Fruit fly (Drosophila melanogaster) whole organism, embryonic: Measurements from ENCODE around the gene Sulf1.
A peak's percentile ranks its signal among the peaks of the same experiment; 100 is the strongest.

Source experiments
- Aef1 ChIP-seq: fragments of 200-800 bp; sonication (Bioruptor generic); IDR thresholded peaks from 3 replicates; pipeline ENCODE4 v1.3.6; 2022; ENCODE audit warnings: missing biosample characterization, missing genetic modification characterization
- BEAF-32 ChIP-seq: fragments of 200-800 bp; sonication (Bioruptor generic); optimal IDR thresholded peaks from 3 replicates; lab custom pipeline; 2017; ENCODE audit warnings: missing biosample characterization, missing genetic modification characterization, mild to moderate bottlenecking, moderate library complexity, missing genetic modification reagents
- BtbVII ChIP-seq: fragments of 200-800 bp; sonication (Bioruptor generic); optimal IDR thresholded peaks from 3 replicates; lab custom pipeline; 2017; ENCODE audit warnings: missing biosample characterization, mild to moderate bottlenecking, missing genetic modification characterization
- C15 ChIP-seq: fragments of 200-800 bp; sonication (Bioruptor generic); IDR thresholded peaks from 3 replicates; pipeline ENCODE4 v1.3.6; 2022; ENCODE audit warnings: missing biosample characterization, missing genetic modification characterization
- CG10147 ChIP-seq: fragments of 200-800 bp; sonication (Bioruptor generic); optimal IDR thresholded peaks from 2 replicates; lab custom pipeline; 2019; ENCODE audit warnings: missing biosample characterization, mild to moderate bottlenecking, missing genetic modification characterization, moderate library complexity
- CG12219 ChIP-seq: fragments of 200-800 bp; sonication (Bioruptor generic); optimal IDR thresholded peaks from 3 replicates; lab custom pipeline; 2018; ENCODE audit warnings: missing biosample characterization, mild to moderate bottlenecking, missing genetic modification characterization
- CG1233 ChIP-seq: fragments of 200-800 bp; sonication (Bioruptor generic); optimal IDR thresholded peaks from 4 replicates; lab custom pipeline; 2018; ENCODE audit warnings: missing biosample characterization, mild to moderate bottlenecking, missing genetic modification characterization
- CG13296 ChIP-seq: fragments of 200-800 bp; sonication (Bioruptor generic); optimal IDR thresholded peaks from 3 replicates; lab custom pipeline; 2018; ENCODE audit warnings: missing biosample characterization, mild to moderate bottlenecking, missing genetic modification characterization
- CG13894 ChIP-seq: fragments of 200-800 bp; sonication (Bioruptor generic); optimal IDR thresholded peaks from 3 replicates; lab custom pipeline; 2018; ENCODE audit warnings: missing biosample characterization, mild to moderate bottlenecking, missing genetic modification characterization, moderate library complexity
- CG14667 ChIP-seq: fragments of 200-800 bp; sonication (Bioruptor generic); IDR thresholded peaks from 2 replicates; pipeline ENCODE4 v1.3.6; 2022; ENCODE audit warnings: missing biosample characterization, missing genetic modification characterization
- CG15479 ChIP-seq: fragments of 200-800 bp; sonication (Bioruptor generic); optimal IDR thresholded peaks from 3 replicates; lab custom pipeline; 2019; ENCODE audit warnings: missing biosample characterization, mild to moderate bottlenecking, missing genetic modification characterization, moderate library complexity
- CG15696 ChIP-seq: fragments of 200-800 bp; sonication (Bioruptor generic); optimal IDR thresholded peaks from 2 replicates; lab custom pipeline; 2019; ENCODE audit warnings: missing biosample characterization, mild to moderate bottlenecking, missing genetic modification characterization, moderate library complexity
- CG1647 ChIP-seq: fragments of 200-800 bp; sonication (Bioruptor generic); optimal IDR thresholded peaks from 3 replicates; lab custom pipeline; 2016; ENCODE audit warnings: missing biosample characterization, missing genetic modification characterization
- CG16813 ChIP-seq: fragments of 200-800 bp; sonication (Bioruptor generic); IDR thresholded peaks from 3 replicates; pipeline ENCODE4 v1.3.6; 2022; ENCODE audit warnings: missing biosample characterization, missing genetic modification characterization; ENCODE audit not compliant: partially characterized antibody
- CG17361 ChIP-seq: fragments of 200-800 bp; sonication (Bioruptor generic); IDR thresholded peaks from 3 replicates; pipeline ENCODE4 v1.3.6; 2022; ENCODE audit warnings: missing biosample characterization, missing genetic modification characterization
- CG2199 ChIP-seq: fragments of 200-800 bp; sonication (Bioruptor generic); IDR thresholded peaks from 3 replicates; pipeline ENCODE4 v1.3.6; 2022; ENCODE audit warnings: missing biosample characterization, missing genetic modification characterization
- CG2202 ChIP-seq: fragments of 200-800 bp; sonication (Bioruptor generic); optimal IDR thresholded peaks from 2 replicates; lab custom pipeline; 2018; ENCODE audit warnings: missing biosample characterization, mild to moderate bottlenecking, missing genetic modification characterization
- CG3065 ChIP-seq: fragments of 200-800 bp; sonication (Bioruptor generic); optimal IDR thresholded peaks from 2 replicates; lab custom pipeline; 2016; ENCODE audit warnings: missing biosample characterization, missing genetic modification characterization
- CG31388 ChIP-seq: fragments of 200-800 bp; sonication (Bioruptor generic); optimal IDR thresholded peaks from 2 replicates; lab custom pipeline; 2016; ENCODE audit warnings: missing biosample characterization, missing genetic modification characterization
- CG3163 ChIP-seq: fragments of 200-800 bp; sonication (Bioruptor generic); optimal IDR thresholded peaks from 3 replicates; lab custom pipeline; 2016; ENCODE audit warnings: missing biosample characterization, missing genetic modification characterization
- CG3847 ChIP-seq: fragments of 200-800 bp; sonication (Bioruptor generic); IDR thresholded peaks from 2 replicates; pipeline ENCODE4 v1.3.6; 2022; ENCODE audit warnings: missing biosample characterization, missing genetic modification characterization
- CG4282 ChIP-seq: fragments of 200-800 bp; sonication (Bioruptor generic); optimal IDR thresholded peaks from 2 replicates; lab custom pipeline; 2016; ENCODE audit warnings: missing biosample characterization, missing genetic modification characterization
- CG5180 ChIP-seq: fragments of 200-800 bp; sonication (Bioruptor generic); optimal IDR thresholded peaks from 3 replicates; lab custom pipeline; 2017; ENCODE audit warnings: missing biosample characterization, missing genetic modification characterization, mild to moderate bottlenecking, moderate library complexity, missing genetic modification reagents
- CG7372 ChIP-seq: fragments of 200-800 bp; sonication (Bioruptor generic); IDR thresholded peaks from 2 replicates; pipeline ENCODE4 v1.3.6; 2022; ENCODE audit warnings: missing biosample characterization, missing genetic modification characterization
- CG7963 ChIP-seq: fragments of 200-800 bp; sonication (Bioruptor generic); IDR thresholded peaks from 3 replicates; pipeline ENCODE4 v1.3.6; 2022; ENCODE audit warnings: missing biosample characterization, missing genetic modification characterization; ENCODE audit not compliant: partially characterized antibody
- CG8924 ChIP-seq: fragments of 200-800 bp; optimal IDR thresholded peaks from 3 replicates; lab custom pipeline; 2019; ENCODE audit warnings: missing biosample characterization, mild to moderate bottlenecking, missing genetic modification characterization, moderate library complexity
- D19A ChIP-seq: fragments of 200-800 bp; optimal IDR thresholded peaks from 3 replicates; lab custom pipeline; 2019; ENCODE audit warnings: missing biosample characterization, mild to moderate bottlenecking, missing genetic modification characterization, moderate library complexity
- Doc3 ChIP-seq: fragments of 200-800 bp; sonication (Bioruptor generic); IDR thresholded peaks from 3 replicates; pipeline ENCODE4 v1.3.6; 2022; ENCODE audit warnings: missing biosample characterization, missing genetic modification characterization; ENCODE audit not compliant: partially characterized antibody
- HLH4C ChIP-seq: fragments of 200-800 bp; sonication (Bioruptor generic); IDR thresholded peaks from 3 replicates; pipeline ENCODE4 v1.3.6; 2022; ENCODE audit warnings: missing biosample characterization, missing genetic modification characterization; ENCODE audit not compliant: partially characterized antibody
- NC2α ChIP-seq: fragments of 200-800 bp; sonication (Bioruptor generic); optimal IDR thresholded peaks from 2 replicates; lab custom pipeline; 2016; ENCODE audit warnings: missing biosample characterization, missing genetic modification characterization
- Nf-YC ChIP-seq: fragments of 200-800 bp; optimal IDR thresholded peaks from 3 replicates; lab custom pipeline; 2019; ENCODE audit warnings: missing biosample characterization, mild to moderate bottlenecking, missing genetic modification characterization, moderate library complexity
- TFAM ChIP-seq: fragments of 200-800 bp; sonication (Bioruptor generic); optimal IDR thresholded peaks from 2 replicates; lab custom pipeline; 2017; ENCODE audit warnings: missing biosample characterization, missing genetic modification characterization, inconsistent platforms
- ac ChIP-seq: fragments of 200-800 bp; sonication (Bioruptor generic); optimal IDR thresholded peaks from 3 replicates; lab custom pipeline; 2017; ENCODE audit warnings: missing biosample characterization, mild to moderate bottlenecking, missing genetic modification characterization
- ato ChIP-seq: fragments of 200-800 bp; sonication (Bioruptor generic); IDR thresholded peaks from 2 replicates; pipeline ENCODE4 v1.3.6; 2022; ENCODE audit warnings: missing biosample characterization, missing genetic modification characterization; ENCODE audit not compliant: partially characterized antibody
- bsh ChIP-seq, 2 experiments: fragments of 200-800 bp; sonication (Bioruptor generic); optimal IDR thresholded peaks; 2 replicates each; lab custom pipeline; 2017 to 2018; ENCODE audit warnings: mild to moderate bottlenecking in 2 of 2, missing biosample characterization in 2 of 2, missing genetic modification characterization in 2 of 2, moderate library complexity in 1 of 2
- chm ChIP-seq: fragments of 200-800 bp; sonication (Bioruptor generic); IDR thresholded peaks from 2 replicates; pipeline ENCODE4 v1.3.6; 2022; ENCODE audit warnings: missing biosample characterization, missing genetic modification characterization
- ci ChIP-seq: fragments of 200-800 bp; sonication (Bioruptor generic); IDR thresholded peaks from 3 replicates; pipeline ENCODE4 v1.3.6; 2022; ENCODE audit warnings: missing biosample characterization, missing genetic modification characterization
- dysf ChIP-seq: fragments of 200-800 bp; sonication (Bioruptor generic); IDR thresholded peaks from 3 replicates; pipeline ENCODE4 v1.3.6; 2022; ENCODE audit warnings: missing biosample characterization, missing genetic modification characterization
- exex ChIP-seq: fragments of 200-800 bp; sonication (Bioruptor generic); optimal IDR thresholded peaks from 4 replicates; lab custom pipeline; 2018; ENCODE audit warnings: missing biosample characterization, mild to moderate bottlenecking, missing genetic modification characterization, moderate library complexity
- gcm2 ChIP-seq: fragments of 200-800 bp; sonication (Bioruptor generic); optimal IDR thresholded peaks from 2 replicates; lab custom pipeline; 2016; ENCODE audit warnings: missing biosample characterization, missing genetic modification characterization
- grn ChIP-seq: fragments of 200-800 bp; sonication (Bioruptor generic); optimal IDR thresholded peaks from 3 replicates; lab custom pipeline; 2017; ENCODE audit warnings: missing biosample characterization, missing genetic modification characterization
- hb ChIP-seq: fragments of 200-800 bp; sonication (Bioruptor generic); IDR thresholded peaks from 3 replicates; pipeline ENCODE4 v1.3.6; 2022; ENCODE audit warnings: missing biosample characterization, missing genetic modification characterization; ENCODE audit not compliant: partially characterized antibody
- insv ChIP-seq, 2 experiments: fragments of 200-800 bp; sonication (Bioruptor generic); optimal IDR thresholded peaks; 3 replicates each; lab custom pipeline; 2016 to 2018; ENCODE audit warnings: missing biosample characterization in 2 of 2, missing genetic modification characterization in 2 of 2
- org-1 ChIP-seq: fragments of 200-800 bp; sonication (Bioruptor generic); optimal IDR thresholded peaks from 2 replicates; lab custom pipeline; 2017; ENCODE audit warnings: missing biosample characterization, missing genetic modification characterization
- row ChIP-seq: fragments of 200-800 bp; sonication (Bioruptor generic); IDR thresholded peaks from 3 replicates; pipeline ENCODE4 v1.3.6; 2022; ENCODE audit warnings: missing biosample characterization, missing genetic modification characterization
- sc ChIP-seq, 3 experiments: fragments of >200 bp in 2 of 3; fragments of 200-800 bp in 1 of 3; sonication (Bioruptor generic) in 1 of 3; optimal IDR thresholded peaks; 2 replicates in 2 of 3; 3 replicates in 1 of 3; lab custom pipeline; 2017; ENCODE audit warnings: mild to moderate bottlenecking in 1 of 3, missing biosample characterization in 1 of 3, missing genetic modification characterization in 1 of 3, missing genetic modification reagents in 1 of 3
- sr ChIP-seq: fragments of 200-800 bp; sonication (Bioruptor generic); IDR thresholded peaks from 3 replicates; pipeline ENCODE4 v1.3.6; 2022; ENCODE audit warnings: missing biosample characterization, missing genetic modification characterization
- ssp ChIP-seq: fragments of 200-800 bp; sonication (Bioruptor generic); IDR thresholded peaks from 2 replicates; pipeline ENCODE4 v1.3.6; 2022; ENCODE audit warnings: missing biosample characterization, missing genetic modification characterization
- wdn ChIP-seq: fragments of 200-800 bp; sonication (Bioruptor generic); IDR thresholded peaks from 2 replicates; pipeline ENCODE4 v1.3.6; 2022; ENCODE audit warnings: missing biosample characterization, missing genetic modification characterization
- zfh1 ChIP-seq: fragments of 200-800 bp; sonication (Bioruptor generic); IDR thresholded peaks from 3 replicates; pipeline ENCODE4 v1.3.6; 2022; ENCODE audit warnings: missing biosample characterization, missing genetic modification characterization

The Sulf1 gene

DNA sequence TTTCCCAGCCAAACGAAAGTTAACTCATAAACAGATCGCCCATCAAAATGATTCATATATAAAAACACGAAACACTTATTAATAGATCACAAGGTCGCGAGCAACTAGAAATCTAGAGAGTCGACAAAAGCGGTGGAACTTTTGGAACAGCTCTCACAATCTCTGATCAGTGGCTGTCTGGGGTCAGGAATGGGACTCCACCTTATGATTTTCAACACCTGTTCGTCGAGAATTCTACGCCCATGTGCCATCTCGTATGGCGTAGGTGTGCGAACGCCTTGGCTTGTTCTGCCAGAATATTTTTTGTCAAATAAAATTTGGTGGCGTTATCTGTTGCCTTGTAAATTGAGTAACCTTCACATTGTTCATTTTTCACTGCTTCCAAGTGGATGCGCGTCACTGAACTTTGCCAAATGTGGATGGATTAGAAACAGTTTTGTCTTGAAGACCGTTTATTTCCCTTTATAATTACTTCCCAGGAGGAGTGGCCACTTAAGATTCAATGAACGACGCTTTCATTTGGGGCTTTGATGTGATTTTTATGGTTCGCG lies 16.1 kb upstream of the Sulf1 start (continued):
- TF ChIP-seq sr (GFP tag; lab: Robert Waterston, UW) = peak; percentile 93
- TF ChIP-seq Doc3 (GFP tag; lab: Robert Waterston, UW) = no peak
- TF ChIP-seq CG14667 (GFP tag; lab: Robert Waterston, UW) = no peak
- TF ChIP-seq CG3065 = no peak
- no peak for TF ChIP-seq CG2202 (tag; lab: Kevin White, UChicago)
- no peak for TF ChIP-seq hb
- no peak for TF ChIP-seq CG17361 (GFP tag; lab: Robert Waterston, UW)
- no peak for TF ChIP-seq D19A
- peak; percentile 10 for TF ChIP-seq BtbVII (GFP tag; lab: Kevin White, UChicago)
- TF ChIP-seq CG1647 (GFP tag; lab: Kevin White, UChicago) = peak; percentile 13
- no peak for TF ChIP-seq CG8924 (tag; lab: Kevin White, UChicago)
- TF ChIP-seq row (GFP tag; lab: Robert Waterston, UW) = peak; percentile 56
- no peak for TF ChIP-seq CG4282 (GFP tag; lab: Kevin White, UChicago)
- TF ChIP-seq Aef1 (GFP tag; lab: Robert Waterston, UW) = peak; percentile 42; the same call in 1 of the 3 replicates
- TF ChIP-seq sc (optimal IDR thresholded peaks at IDR 0.05; lab: Kevin White, UChicago) = no peak
- no peak for TF ChIP-seq sc (GFP tag; optimal IDR thresholded peaks at IDR 0.05; lab: Kevin White, UChicago)
- TF ChIP-seq CG12219 (GFP tag; lab: Kevin White, UChicago) = no peak
- no peak for TF ChIP-seq ac
- TF ChIP-seq org-1 (GFP tag; lab: Kevin White, UChicago) = no peak
- no peak for TF ChIP-seq NC2α
- no peak for TF ChIP-seq C15 (GFP tag; lab: Robert Waterston, UW)
- TF ChIP-seq CG5180 (GFP tag; lab: Kevin White, UChicago) = no peak
- TF ChIP-seq BEAF-32 = no peak
- peak; percentile 59 for TF ChIP-seq CG13296 (GFP tag; lab: Kevin White, UChicago)
- TF ChIP-seq CG3847 (GFP tag; lab: Robert Waterston, UW) = peak; percentile 43; the same call in 1 of the 2 replicates
- TF ChIP-seq grn (GFP tag; lab: Kevin White, UChicago) = no peak
- TF ChIP-seq CG31388 = no peak
- no peak for TF ChIP-seq CG7963 (GFP tag; lab: Robert Waterston, UW)
- TF ChIP-seq HLH4C = no peak
- no peak for TF ChIP-seq CG3163 (GFP tag; lab: Kevin White, UChicago)
- TF ChIP-seq ssp = no peak
- TF ChIP-seq gcm2 (GFP tag; lab: Kevin White, UChicago) = no peak
- no peak for TF ChIP-seq CG16813 (GFP tag; lab: Robert Waterston, UW)
- peak; percentile 61 for TF ChIP-seq wdn (GFP tag; lab: Robert Waterston, UW)
- TF ChIP-seq CG1233 = peak; percentile 8
- peak; percentile 2 for TF ChIP-seq exex (tag; lab: Kevin White, UChicago)
- TF ChIP-seq bsh (GFP tag; optimal IDR thresholded peaks at IDR 0.05; lab: Kevin White, UChicago) = no peak
- no peak for TF ChIP-seq CG15696
- 0 out of 3 replicates have a peak, but pooled peaks have one; percentile 10 for TF ChIP-seq zfh1 (GFP tag; lab: Robert Waterston, UW)
- TF ChIP-seq CG7372 (GFP tag; lab: Robert Waterston, UW) = no peak; the same call in 1 of the 2 replicates
- TF ChIP-seq ci (GFP tag; lab: Robert Waterston, UW) = peak; percentile 34; the same call in 1 of the 3 replicates
- TF ChIP-seq CG10147 = no peak
- peak; percentile 80 for TF ChIP-seq CG13894 (tag; lab: Kevin White, UChicago)
- no peak for TF ChIP-seq ato (GFP tag; lab: Robert Waterston, UW)
- TF ChIP-seq dysf (GFP tag; lab: Robert Waterston, UW) = peak; percentile 63
- no peak for TF ChIP-seq TFAM (GFP tag; lab: Kevin White, UChicago)
- TF ChIP-seq chm (GFP tag; lab: Robert Waterston, UW) = peak; percentile 40; the same call in 1 of the 2 replicates
- no peak for TF ChIP-seq CG2199
- no peak for TF ChIP-seq insv (GFP tag; optimal IDR thresholded peaks at IDR 0.05; lab: Kevin White, UChicago)
- TF ChIP-seq CG15479 (GFP tag; lab: Kevin White, UChicago) = no peak
- no peak for TF ChIP-seq Nf-YC
